Worm (Caenorhabditis elegans) whole organism, midembryonic: ENCODE measurements around the gene Y46H3C.5.

Experiments
- T22C8.4 ChIP-seq: fragments of 200-800 bp; sonication (Bioruptor generic); IDR thresholded peaks from 2 replicates; pipeline ENCODE4 v1.3.6; 2022; ENCODE audit warnings: missing genetic modification characterization, missing compliant biosample characterization
- cog-1 ChIP-seq: sonication (generic microtip); optimal IDR thresholded peaks from 2 replicates; lab custom pipeline; 2016; ENCODE audit warnings: missing genetic modification characterization, missing compliant biosample characterization
- flt-1 ChIP-seq: fragments of 200-800 bp; sonication (Bioruptor generic); IDR thresholded peaks from 2 replicates; pipeline ENCODE4 v1.3.6; 2022; ENCODE audit warnings: missing genetic modification characterization, missing compliant biosample characterization
- klf-2 ChIP-seq: fragments of 200-800 bp; sonication (Bioruptor generic); conservative IDR thresholded peaks from 2 replicates; pipeline ENCODE4 v1.3.6; 2022; ENCODE audit warnings: missing genetic modification reagents, missing genetic modification characterization, missing compliant biosample characterization
- med-1 ChIP-seq: sonication (generic microtip); optimal IDR thresholded peaks from 2 replicates; lab custom pipeline; 2017; ENCODE audit warnings: missing genetic modification characterization, mild to moderate bottlenecking, missing compliant biosample characterization, antibody characterized with exemption, missing genetic modification reagents; ENCODE audit not compliant: insufficient read depth
- ref-1 ChIP-seq: fragments of 200-800 bp; sonication (Bioruptor generic); conservative IDR thresholded peaks from 2 replicates; pipeline ENCODE4 v1.3.6; 2022; ENCODE audit warnings: missing genetic modification reagents, missing genetic modification characterization, missing compliant biosample characterization
- tab-1 ChIP-seq: fragments of 200-800 bp; sonication (Bioruptor generic); IDR thresholded peaks from 2 replicates; pipeline ENCODE4 v1.3.6; 2022; ENCODE audit warnings: missing genetic modification characterization, missing compliant biosample characterization
- ztf-23 ChIP-seq: fragments of 200-800 bp; sonication (Bioruptor generic); IDR thresholded peaks from 2 replicates; pipeline ENCODE4 v1.3.6; 2022; ENCODE audit warnings: missing genetic modification reagents, missing genetic modification characterization, missing compliant biosample characterization
- ztf-29 ChIP-seq: fragments of 200-800 bp; sonication (Bioruptor generic); IDR thresholded peaks from 2 replicates; pipeline ENCODE4 v1.3.6; 2022; ENCODE audit warnings: missing genetic modification reagents, missing genetic modification characterization, missing compliant biosample characterization

DNA sequence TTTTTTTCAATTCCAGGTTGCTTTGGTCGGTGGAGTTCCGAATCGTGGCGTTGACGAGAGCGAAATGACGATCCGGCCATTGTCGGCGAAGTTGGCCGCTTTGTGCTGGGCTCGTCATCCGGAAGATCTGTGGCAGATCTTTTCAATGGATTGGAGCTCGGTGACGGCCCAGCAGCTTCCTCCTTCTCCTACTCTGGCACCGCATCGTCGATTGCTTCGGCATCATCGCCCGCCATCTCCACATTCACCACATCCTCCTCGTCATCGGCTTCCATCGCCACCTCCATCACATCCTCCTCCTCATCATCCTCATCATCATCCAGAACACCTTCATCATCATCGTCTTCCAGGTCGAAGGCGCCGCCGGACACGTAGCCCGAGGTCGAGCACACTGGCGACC lies 6.1 kb upstream of the Y46H3C.5 start:
- TF ChIP-seq klf-2 (GFP tag; lab: Robert Waterston, UW) (no peak), ref-1 (no peak), T22C8.4 (GFP tag; lab: Robert Waterston, UW) (no peak), tab-1 (no peak), ztf-29 (GFP tag; lab: Robert Waterston, UW) (no peak), flt-1 (no peak), ztf-23 (GFP tag; lab: Robert Waterston, UW) (no peak), cog-1 (tag; lab: Kevin White, UChicago) (no peak), med-1 (GFP tag; lab: Kevin White, UChicago) (no peak)
